Worm (Caenorhabditis elegans) whole organism, L3 larva: ENCODE results near the gene Y42A5A.1.

ENCODE experiments used
- mdl-1 ChIP-seq: fragments of 150-350 bp; optimal IDR thresholded peaks from 2 replicates; lab custom pipeline; 2014; ENCODE audit warnings: missing biosample characterization, missing genetic modification characterization
- nfya-1 ChIP-seq: sonication (generic microtip); optimal IDR thresholded peaks from 2 replicates; lab custom pipeline; 2017; ENCODE audit warnings: missing genetic modification characterization, mild to moderate bottlenecking, missing compliant biosample characterization, antibody characterized with exemption, moderate library complexity; ENCODE audit not compliant: insufficient read depth
- nhr-77 ChIP-seq: fragments of 150-350 bp; optimal IDR thresholded peaks from 2 replicates; lab custom pipeline; 2014; ENCODE audit warnings: missing biosample characterization, missing genetic modification characterization
- skn-1 ChIP-seq: fragments of 150-350 bp; optimal IDR thresholded peaks from 2 replicates; lab custom pipeline; 2014; ENCODE audit warnings: missing biosample characterization, missing genetic modification characterization

- TF ChIP-seq nhr-77 (tag; lab: Kevin White, UChicago) (no peak), mdl-1 (tag; lab: Kevin White, UChicago) (no peak), skn-1 (tag; lab: Kevin White, UChicago) (peak; percentile 23), nfya-1 (peak; percentile 88)
Measured at ce11 chrV:11078104-11078724, 9.5 kb upstream of the Y42A5A.1 start, which contains the start of gene act-2.
